Worm (Caenorhabditis elegans) whole organism, young adult: ENCODE data around the gene ins-11.

Experiments used
- B0019.2 ChIP-seq: fragments of 200-800 bp; sonication (Bioruptor generic); conservative IDR thresholded peaks from 2 replicates; pipeline ENCODE4 v1.3.6; 2022; ENCODE audit warnings: missing genetic modification reagents, missing genetic modification characterization, missing compliant biosample characterization
- B0035.1 ChIP-seq: sonication (generic microtip); optimal IDR thresholded peaks from 2 replicates; lab custom pipeline; 2016; ENCODE audit warnings: missing genetic modification characterization, mild to moderate bottlenecking, missing compliant biosample characterization, missing genotype, missing genetic modification reagents
- B0261.1 ChIP-seq: sonication (generic microtip); optimal IDR thresholded peaks from 2 replicates; lab custom pipeline; 2016; ENCODE audit warnings: mild to moderate bottlenecking, missing genetic modification characterization, moderate library complexity, missing compliant biosample characterization
- F10E7.11 ChIP-seq: sonication (generic microtip); optimal IDR thresholded peaks from 2 replicates; lab custom pipeline; 2017; ENCODE audit warnings: mild to moderate bottlenecking, missing genetic modification characterization, moderate library complexity, missing compliant biosample characterization
- F22D6.2 ChIP-seq: sonication (generic microtip); optimal IDR thresholded peaks from 2 replicates; lab custom pipeline; 2016; ENCODE audit warnings: mild to moderate bottlenecking, missing genetic modification characterization, missing compliant biosample characterization
- F23B12.7 ChIP-seq: sonication (generic microtip); optimal IDR thresholded peaks from 2 replicates; lab custom pipeline; 2017; ENCODE audit warnings: missing genetic modification characterization, mild to moderate bottlenecking, missing compliant biosample characterization, antibody characterized with exemption, moderate library complexity; ENCODE audit not compliant: insufficient read depth
- F33H1.4 ChIP-seq: fragments of 200-800 bp; sonication (Bioruptor generic); IDR thresholded peaks from 2 replicates; pipeline ENCODE4 v1.3.6; 2022; ENCODE audit warnings: missing genetic modification reagents, missing genetic modification characterization, missing compliant biosample characterization
- F52B5.7 ChIP-seq: sonication (generic microtip); optimal IDR thresholded peaks from 2 replicates; lab custom pipeline; 2016; ENCODE audit warnings: mild to moderate bottlenecking, missing genetic modification characterization, missing compliant biosample characterization
- F55B11.4 ChIP-seq: sonication (generic microtip); optimal IDR thresholded peaks from 2 replicates; lab custom pipeline; 2016; ENCODE audit warnings: missing compliant biosample characterization, missing genetic modification characterization, borderline replicate concordance; ENCODE audit not compliant: insufficient read depth
- F57A8.1 ChIP-seq: fragments of 200-800 bp; sonication (Bioruptor generic); optimal IDR thresholded peaks from 2 replicates; lab custom pipeline; 2018; ENCODE audit warnings: mild to moderate bottlenecking, missing genetic modification characterization, moderate library complexity, missing compliant biosample characterization
- F57C9.4 ChIP-seq: sonication (generic microtip); optimal IDR thresholded peaks from 2 replicates; lab custom pipeline; 2017; ENCODE audit warnings: mild to moderate bottlenecking, missing genetic modification characterization, missing compliant biosample characterization
- K12H6.12 ChIP-seq: fragments of 200-800 bp; sonication (Bioruptor generic); optimal IDR thresholded peaks from 2 replicates; lab custom pipeline; 2018; ENCODE audit warnings: mild to moderate bottlenecking, missing genetic modification characterization, missing compliant biosample characterization
- Y53F4B.3 ChIP-seq: fragments of 200-800 bp; sonication (Bioruptor generic); IDR thresholded peaks from 2 replicates; pipeline ENCODE4 v1.3.6; 2022; ENCODE audit warnings: missing genetic modification reagents, missing genetic modification characterization, missing compliant biosample characterization
- Y79H2A.3 ChIP-seq: fragments of 200-800 bp; sonication (Bioruptor generic); conservative IDR thresholded peaks from 2 replicates; pipeline ENCODE4 v1.3.6; 2022; ENCODE audit warnings: missing genetic modification reagents, missing genetic modification characterization, missing compliant biosample characterization
- akir-1 ChIP-seq: fragments of 200-800 bp; sonication (Bioruptor generic); optimal IDR thresholded peaks from 2 replicates; lab custom pipeline; 2018; ENCODE audit warnings: mild to moderate bottlenecking, missing genetic modification characterization, moderate library complexity, missing compliant biosample characterization
- ama-1 ChIP-seq, 3 experiments: fragments of 150-350 bp in 1 of 3; sonication (generic microtip) in 2 of 3; optimal IDR thresholded peaks; 2 replicates each; lab custom pipeline; 2014 to 2018; ENCODE audit warnings: missing biosample characterization in 2 of 3, missing genetic modification characterization in 2 of 3, missing genetic modification reagents in 2 of 3
- aptf-2 ChIP-seq: fragments of 200-800 bp; sonication (Bioruptor generic); conservative IDR thresholded peaks from 2 replicates; pipeline ENCODE4 v1.3.6; 2022; ENCODE audit warnings: missing genetic modification reagents, missing genetic modification characterization, missing compliant biosample characterization
- aptf-3 ChIP-seq: fragments of 200-800 bp; sonication (Bioruptor generic); IDR thresholded peaks from 2 replicates; pipeline ENCODE4 v1.3.6; 2022; ENCODE audit warnings: missing genetic modification characterization, missing compliant biosample characterization
- athp-1 ChIP-seq: sonication (generic microtip); optimal IDR thresholded peaks from 2 replicates; lab custom pipeline; 2017; ENCODE audit warnings: mild to moderate bottlenecking, missing genetic modification characterization, missing compliant biosample characterization
- attf-6 ChIP-seq: fragments of 200-800 bp; sonication (Bioruptor generic); IDR thresholded peaks from 2 replicates; pipeline ENCODE4 v1.3.6; 2022; ENCODE audit warnings: missing genetic modification reagents, missing genetic modification characterization, missing compliant biosample characterization
- bed-2 ChIP-seq: fragments of 200-800 bp; sonication (Bioruptor generic); IDR thresholded peaks from 2 replicates; pipeline ENCODE4 v1.3.6; 2022; ENCODE audit warnings: missing genetic modification reagents, missing genetic modification characterization, missing compliant biosample characterization
- ccch-3 ChIP-seq: fragments of 200-800 bp; sonication (Bioruptor generic); optimal IDR thresholded peaks from 2 replicates; lab custom pipeline; 2018; ENCODE audit warnings: mild to moderate bottlenecking, missing genetic modification characterization, missing compliant biosample characterization
- ceh-100 ChIP-seq: fragments of 200-800 bp; sonication (Bioruptor generic); IDR thresholded peaks from 2 replicates; pipeline ENCODE4 v1.3.6; 2022; ENCODE audit warnings: missing genetic modification reagents, missing genetic modification characterization, missing compliant biosample characterization
- ceh-79 ChIP-seq: sonication (generic microtip); optimal IDR thresholded peaks from 2 replicates; lab custom pipeline; 2017; ENCODE audit warnings: mild to moderate bottlenecking, missing genetic modification characterization, missing compliant biosample characterization
- egrh-3 ChIP-seq: fragments of 200-800 bp; sonication (Bioruptor generic); IDR thresholded peaks from 2 replicates; pipeline ENCODE4 v1.3.6; 2022; ENCODE audit warnings: missing genetic modification reagents, missing genetic modification characterization, missing compliant biosample characterization
- fkh-3 ChIP-seq: sonication (generic microtip); optimal IDR thresholded peaks from 2 replicates; lab custom pipeline; 2016; ENCODE audit warnings: mild to moderate bottlenecking, missing genetic modification characterization, missing compliant biosample characterization
- hlh-12 ChIP-seq: sonication (generic microtip); optimal IDR thresholded peaks from 2 replicates; lab custom pipeline; 2016; ENCODE audit warnings: missing genetic modification characterization, missing compliant biosample characterization
- hsf-1 ChIP-seq: fragments of 200-800 bp; sonication (Bioruptor generic); IDR thresholded peaks from 2 replicates; pipeline ENCODE4 v1.3.6; 2022; ENCODE audit warnings: missing genetic modification reagents, missing genetic modification characterization, missing compliant biosample characterization
- lin-26 ChIP-seq: fragments of 200-800 bp; sonication (Bioruptor generic); IDR thresholded peaks from 2 replicates; pipeline ENCODE4 v1.3.6; 2022; ENCODE audit warnings: missing genetic modification reagents, missing genetic modification characterization, missing compliant biosample characterization
- lin-35 ChIP-seq, 3 experiments: fragments of 150-350 bp in 2 of 3; sonication (generic microtip) in 1 of 3; optimal IDR thresholded peaks; 2 replicates each; lab custom pipeline; 2014 to 2018; ENCODE audit warnings: missing biosample characterization in 3 of 3, missing genetic modification characterization in 3 of 3, missing genetic modification reagents in 3 of 3
- lir-1 ChIP-seq: fragments of 200-800 bp; sonication (Bioruptor generic); conservative IDR thresholded peaks from 2 replicates; pipeline ENCODE4 v1.3.6; 2022; ENCODE audit warnings: missing genetic modification reagents, missing genetic modification characterization, missing compliant biosample characterization
- lsl-1 ChIP-seq: fragments of 200-800 bp; sonication (Bioruptor generic); optimal IDR thresholded peaks from 2 replicates; lab custom pipeline; 2018; ENCODE audit warnings: mild to moderate bottlenecking, missing genetic modification characterization, moderate library complexity, missing compliant biosample characterization
- mcd-1 ChIP-seq: fragments of 200-800 bp; sonication (Bioruptor generic); IDR thresholded peaks from 2 replicates; pipeline ENCODE4 v1.3.6; 2022; ENCODE audit warnings: missing genetic modification reagents, missing genetic modification characterization, missing compliant biosample characterization
- nfyb-1 ChIP-seq: fragments of 200-800 bp; sonication (Bioruptor generic); IDR thresholded peaks from 2 replicates; pipeline ENCODE4 v1.3.6; 2022; ENCODE audit warnings: missing genetic modification reagents, missing genetic modification characterization, missing compliant biosample characterization
- nhr-80 ChIP-seq: sonication (generic microtip); optimal IDR thresholded peaks from 2 replicates; lab custom pipeline; 2016; ENCODE audit warnings: missing genetic modification characterization, missing compliant biosample characterization
- repo-1 ChIP-seq: sonication (generic microtip); optimal IDR thresholded peaks from 2 replicates; lab custom pipeline; 2017; ENCODE audit warnings: mild to moderate bottlenecking, missing genetic modification characterization, missing compliant biosample characterization
- rpc-1 ChIP-seq, 2 experiments: fragments of 150-350 bp in 1 of 2; sonication (generic microtip) in 1 of 2; optimal IDR thresholded peaks; 2 replicates each; lab custom pipeline; 2014 to 2018; ENCODE audit warnings: missing biosample characterization in 1 of 2, missing genetic modification characterization in 1 of 2, missing genetic modification reagents in 1 of 2, missing genotype in 1 of 2
- snpc-1.1 ChIP-seq: sonication (generic microtip); optimal IDR thresholded peaks from 2 replicates; lab custom pipeline; 2017; ENCODE audit warnings: missing genetic modification characterization, mild to moderate bottlenecking, missing compliant biosample characterization, antibody characterized with exemption, moderate library complexity, missing genotype, missing genetic modification reagents; ENCODE audit not compliant: insufficient read depth
- ztf-22 ChIP-seq: fragments of 200-800 bp; sonication (Bioruptor generic); optimal IDR thresholded peaks from 2 replicates; lab custom pipeline; 2018; ENCODE audit warnings: mild to moderate bottlenecking, missing genetic modification characterization, moderate library complexity, missing compliant biosample characterization

ins-11 gene

DNA sequence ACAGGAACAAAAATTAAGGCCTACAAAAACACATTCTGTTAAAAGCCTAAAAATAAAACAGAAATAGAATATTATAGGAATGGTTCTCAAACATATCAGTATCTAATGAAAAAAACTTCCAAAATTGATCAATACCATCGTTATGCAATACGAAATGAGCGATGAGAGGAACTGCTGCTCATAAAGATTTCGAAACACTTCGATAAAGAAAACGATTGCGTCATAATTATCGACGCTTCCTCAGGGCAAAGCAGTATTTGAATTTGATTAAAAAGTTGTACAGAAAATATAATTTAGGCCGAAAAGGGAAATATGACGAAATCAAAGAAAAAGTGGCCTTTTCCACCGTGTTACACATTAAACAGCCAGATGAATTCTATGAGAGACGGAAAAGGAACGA, 38.5 kb upstream of the ins-11 start:
- TF ChIP-seq hsf-1 (GFP tag; lab: Robert Waterston, UW) (no peak), rpc-1 (optimal IDR thresholded peaks at IDR 0.05; lab: Kevin White, UChicago) (no peak), rpc-1 (tag; optimal IDR thresholded peaks at IDR 0.05; lab: Kevin White, UChicago) (no peak), bed-2 (GFP tag; lab: Robert Waterston, UW) (no peak), F33H1.4 (GFP tag; lab: Robert Waterston, UW) (no peak), fkh-3 (tag; lab: Kevin White, UChicago) (no peak), athp-1 (no peak), lin-26 (GFP tag; lab: Robert Waterston, UW) (no peak), F52B5.7 (tag; lab: Kevin White, UChicago) (no peak), aptf-2 (no peak)

DNA sequence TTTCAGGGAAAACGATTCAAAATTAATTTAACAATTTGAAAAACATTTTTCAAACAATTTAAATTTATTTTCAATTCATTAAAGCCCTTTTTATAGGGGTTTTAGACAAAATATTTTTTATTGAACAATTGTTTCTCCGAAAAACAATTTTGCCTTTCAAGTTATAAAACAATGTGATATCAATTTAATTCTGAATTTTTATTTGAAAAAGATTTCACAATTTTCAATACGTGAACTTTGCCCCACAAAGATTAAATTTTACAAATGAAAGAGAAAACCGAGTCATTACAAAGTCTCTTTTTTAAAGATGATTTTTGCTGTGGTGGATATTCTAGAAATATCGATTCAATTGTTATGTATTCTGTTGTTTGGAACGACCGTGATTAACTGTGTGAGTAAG, 37.6 kb upstream of the ins-11 start, which contains the start of gene ZK177.2:
TSS of gene ZK177.2 (plus strand) at position 301 of the 400 bp plus-strand sequence.
- no peak for TF ChIP-seq F55B11.4 (tag; lab: Kevin White, UChicago)
- TF ChIP-seq ztf-22 (GFP tag; lab: Kevin White, UChicago): no peak
- no peak for TF ChIP-seq F23B12.7 (tag; lab: Kevin White, UChicago)
- TF ChIP-seq B0035.1 (tag; lab: Kevin White, UChicago): no peak
- TF ChIP-seq, all 124 proteins: peak for 0

DNA sequence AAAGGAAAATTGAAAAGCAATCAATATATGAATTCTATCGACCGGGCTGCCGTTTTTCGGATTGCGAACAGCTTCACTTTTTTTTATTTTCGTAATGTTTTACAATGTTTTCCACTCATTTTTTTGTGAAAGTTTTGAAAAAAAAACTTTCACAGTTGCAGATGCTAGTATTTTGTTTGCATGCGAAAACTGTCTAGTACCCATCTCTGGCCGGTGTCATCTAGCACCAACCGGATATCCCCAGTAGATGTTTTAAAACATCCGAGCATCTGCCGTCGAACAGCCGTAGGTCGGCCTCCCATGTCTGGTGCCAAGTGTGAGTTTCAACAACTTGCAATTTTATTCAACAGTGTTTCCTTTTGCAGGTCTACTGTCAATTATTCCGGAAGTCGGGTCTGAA, 35.1 kb upstream of the ins-11 start, which contains the start of gene ZK177.12:
TSS of gene ZK177.12 (plus strand) at position 301 of the 400 bp plus-strand sequence.
- TF ChIP-seq nfyb-1 (GFP tag; lab: Robert Waterston, UW): no peak
- TF ChIP-seq attf-6 (GFP tag; lab: Robert Waterston, UW): no peak
- TF ChIP-seq, all 124 proteins: peak for 0

DNA sequence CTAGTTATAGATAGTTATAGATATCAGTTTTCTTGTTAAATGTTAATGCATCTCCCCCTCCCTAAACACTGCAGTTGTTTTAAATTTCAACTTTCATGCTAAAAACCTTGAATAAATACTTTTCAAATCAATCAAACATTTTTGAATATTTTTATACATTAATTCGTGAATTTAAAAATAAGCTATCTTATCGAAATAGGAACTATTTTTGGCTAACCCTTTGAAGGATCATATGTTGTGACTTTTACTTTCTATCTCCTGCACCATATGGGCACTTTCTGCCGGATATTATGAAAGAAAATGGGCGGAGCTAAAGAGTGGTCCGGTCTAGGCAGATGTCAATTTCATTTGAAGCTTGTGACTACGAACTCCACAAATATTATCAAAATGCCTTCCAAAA, 33.9 kb upstream of the ins-11 start, which contains the start of gene ZK177.11:
TSS of gene ZK177.11 (plus strand) at position 301 of the 400 bp plus-strand sequence.
- no peak for TF ChIP-seq snpc-1.1 (tag; lab: Kevin White, UChicago)
- no peak for TF ChIP-seq F57C9.4
- TF ChIP-seq Y79H2A.3: no peak
- TF ChIP-seq aptf-3: no peak
- no peak for TF ChIP-seq egrh-3 (GFP tag; lab: Robert Waterston, UW)
- no peak for TF ChIP-seq F10E7.11
- TF ChIP-seq akir-1 (GFP tag; lab: Kevin White, UChicago): no peak
- TF ChIP-seq ceh-100: no peak
- no peak for TF ChIP-seq repo-1
- no peak for TF ChIP-seq F22D6.2 (tag; lab: Kevin White, UChicago)
- no peak for TF ChIP-seq K12H6.12 (tag; lab: Kevin White, UChicago)
- no peak for TF ChIP-seq ceh-79
- TF ChIP-seq lin-35 (GFP tag; optimal IDR thresholded peaks at IDR 0.05; lab: Kevin White, UChicago): no peak
- no peak for TF ChIP-seq mcd-1 (GFP tag; lab: Robert Waterston, UW)
- TF ChIP-seq lsl-1 (GFP tag; lab: Kevin White, UChicago): no peak
- no peak for TF ChIP-seq hlh-12 (tag; lab: Kevin White, UChicago)
- TF ChIP-seq lin-26 (GFP tag; lab: Robert Waterston, UW): no peak

DNA sequence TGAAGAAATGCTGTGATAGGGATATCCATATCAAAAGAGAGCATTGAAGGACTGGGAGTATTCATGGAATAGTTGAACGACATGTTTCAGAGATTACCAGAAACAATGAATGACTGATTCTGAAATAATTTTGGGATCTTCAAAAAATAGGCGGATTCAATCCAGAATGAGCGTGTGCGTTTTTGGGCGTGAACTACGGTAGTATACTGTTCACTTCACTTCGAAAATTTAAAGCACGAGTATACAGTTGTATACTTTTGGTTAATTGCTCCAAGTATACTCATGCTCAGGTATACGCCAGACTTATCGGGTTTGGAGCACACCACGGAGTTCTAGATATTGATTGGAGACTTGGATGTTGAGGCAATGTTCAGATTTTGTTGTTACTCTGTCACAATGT, 31.2 kb upstream of the ins-11 start, which contains the start of gene tbx-35:
TSS of gene tbx-35 (minus strand) at position 101 of the 400 bp plus-strand sequence.
- TF ChIP-seq lir-1 (no peak), ama-1 (optimal IDR thresholded peaks at IDR 0.05; lab: Kevin White, UChicago) (no peak), ama-1 (GFP tag; optimal IDR thresholded peaks at IDR 0.05; lab: Kevin White, UChicago) (no peak), B0261.1 (no peak), repo-1 (no peak), F57A8.1 (no peak), Y53F4B.3 (no peak), B0019.2 (GFP tag; lab: Robert Waterston, UW) (no peak), F55B11.4 (tag; lab: Kevin White, UChicago) (no peak), ccch-3 (no peak), nhr-80 (tag; lab: Kevin White, UChicago) (no peak)
